Worm (Caenorhabditis elegans) whole organism, L4 larva: ENCODE results near the gene copb-2.

ENCODE experiments used
- F49E8.2 ChIP-seq: sonication (generic microtip); optimal IDR thresholded peaks from 2 replicates; lab custom pipeline; 2016; ENCODE audit warnings: missing compliant biosample characterization, mild to moderate bottlenecking, missing genetic modification characterization, borderline replicate concordance
- T20F7.1 ChIP-seq: fragments of 200-800 bp; sonication (Bioruptor generic); optimal IDR thresholded peaks from 2 replicates; lab custom pipeline; 2018; ENCODE audit warnings: mild to moderate bottlenecking, missing genetic modification characterization, missing compliant biosample characterization
- T26A8.4 ChIP-seq: fragments of 200-800 bp; sonication (Bioruptor generic); IDR thresholded peaks from 2 replicates; pipeline ENCODE4 v1.3.6; 2022; ENCODE audit warnings: missing genetic modification characterization, missing compliant biosample characterization
- Y105C5A.15 ChIP-seq: fragments of 200-800 bp; sonication (Bioruptor generic); IDR thresholded peaks from 2 replicates; pipeline ENCODE4 v1.3.6; 2022; ENCODE audit warnings: missing genetic modification characterization, missing compliant biosample characterization
- Y48G9A.11 ChIP-seq: fragments of 200-800 bp; sonication (Bioruptor generic); IDR thresholded peaks from 2 replicates; pipeline ENCODE4 v1.3.6; 2022; ENCODE audit warnings: missing genetic modification reagents, missing genetic modification characterization, missing compliant biosample characterization
- Y75B8A.6 ChIP-seq: fragments of 200-800 bp; sonication (Bioruptor generic); IDR thresholded peaks from 2 replicates; pipeline ENCODE4 v1.3.6; 2022; ENCODE audit warnings: missing genetic modification reagents, missing genetic modification characterization, missing compliant biosample characterization
- aly-2 ChIP-seq: sonication (generic microtip); optimal IDR thresholded peaks from 2 replicates; lab custom pipeline; 2018; ENCODE audit warnings: missing biosample characterization, missing genetic modification characterization
- ama-1 ChIP-seq: fragments of 150-350 bp; optimal IDR thresholded peaks from 2 replicates; lab custom pipeline; 2014; ENCODE audit warnings: inconsistent platforms, mixed read lengths
- ceh-82 ChIP-seq: sonication (generic microtip); optimal IDR thresholded peaks from 2 replicates; lab custom pipeline; 2017; ENCODE audit warnings: missing biosample characterization, missing genetic modification characterization
- ctbp-1 ChIP-seq: fragments of 200-800 bp; sonication (Bioruptor generic); IDR thresholded peaks from 2 replicates; pipeline ENCODE4 v1.3.6; 2022; ENCODE audit warnings: missing genetic modification reagents, missing genetic modification characterization, missing compliant biosample characterization
- daf-16 ChIP-seq, 3 experiments: sonication (generic microtip); optimal IDR thresholded peaks; 2 replicates each; lab custom pipeline; 2016 to 2017; ENCODE audit warnings: missing genetic modification characterization in 3 of 3, missing genetic modification reagents in 3 of 3, mild to moderate bottlenecking in 2 of 3, missing compliant biosample characterization in 2 of 3, missing biosample characterization in 1 of 3, moderate library complexity in 1 of 3
- dmd-6 ChIP-seq: fragments of 200-800 bp; sonication (Bioruptor generic); IDR thresholded peaks from 2 replicates; pipeline ENCODE4 v1.3.6; 2022; ENCODE audit warnings: missing genetic modification reagents, missing genetic modification characterization, missing compliant biosample characterization
- dve-1 ChIP-seq: sonication (generic microtip); optimal IDR thresholded peaks from 2 replicates; lab custom pipeline; 2017; ENCODE audit warnings: antibody characterized with exemption, mild to moderate bottlenecking, missing genetic modification characterization, missing compliant biosample characterization; ENCODE audit not compliant: insufficient read depth
- egl-27 ChIP-seq: sonication (generic microtip); optimal IDR thresholded peaks from 3 replicates; lab custom pipeline; 2017; ENCODE audit warnings: missing biosample characterization, missing genetic modification reagents, missing genetic modification characterization
- gei-8 ChIP-seq: fragments of 200-800 bp; sonication (Bioruptor generic); optimal IDR thresholded peaks from 2 replicates; lab custom pipeline; 2018; ENCODE audit warnings: mild to moderate bottlenecking, missing genetic modification characterization, missing compliant biosample characterization
- hlh-30 ChIP-seq: sonication (generic microtip); optimal IDR thresholded peaks from 2 replicates; lab custom pipeline; 2017; ENCODE audit warnings: antibody characterized with exemption, mild to moderate bottlenecking, missing genetic modification characterization, missing compliant biosample characterization; ENCODE audit not compliant: insufficient read depth
- hmg-1.1 ChIP-seq: fragments of 200-800 bp; sonication (Bioruptor generic); IDR thresholded peaks from 2 replicates; pipeline ENCODE4 v1.3.6; 2022; ENCODE audit warnings: missing genetic modification reagents, missing genetic modification characterization, missing compliant biosample characterization
- lim-7 ChIP-seq: fragments of 200-800 bp; sonication (Bioruptor generic); IDR thresholded peaks from 2 replicates; pipeline ENCODE4 v1.3.6; 2022; ENCODE audit warnings: missing genetic modification characterization, missing compliant biosample characterization
- lin-1 ChIP-seq: fragments of 200-800 bp; sonication (Bioruptor generic); IDR thresholded peaks from 2 replicates; pipeline ENCODE4 v1.3.6; 2022; ENCODE audit warnings: missing genetic modification reagents, missing genetic modification characterization, missing compliant biosample characterization
- lin-38 ChIP-seq: fragments of 200-800 bp; sonication (Bioruptor generic); IDR thresholded peaks from 2 replicates; pipeline ENCODE4 v1.3.6; 2022; ENCODE audit warnings: missing genetic modification reagents, missing genetic modification characterization, missing compliant biosample characterization
- lsy-2 ChIP-seq, 2 experiments: fragments of 150-350 bp in 1 of 2; sonication (generic microtip) in 1 of 2; optimal IDR thresholded peaks; 2 replicates each; lab custom pipeline; 2014 to 2017; ENCODE audit warnings: missing biosample characterization in 2 of 2, missing genetic modification characterization in 2 of 2
- madf-5 ChIP-seq, 2 experiments: fragments of 200-800 bp; sonication (Bioruptor generic); IDR thresholded peaks; 2 replicates each; pipeline ENCODE4 v1.3.6; 2022; ENCODE audit warnings: missing compliant biosample characterization in 2 of 2, missing genetic modification characterization in 2 of 2
- mep-1 ChIP-seq: fragments of 150-350 bp; sonication (generic microtip); optimal IDR thresholded peaks from 3 replicates; lab custom pipeline; 2014; ENCODE audit warnings: missing biosample characterization, missing genetic modification characterization
- nhr-10 ChIP-seq: fragments of 150-350 bp; optimal IDR thresholded peaks from 2 replicates; lab custom pipeline; 2014; ENCODE audit warnings: missing biosample characterization, missing genetic modification characterization
- nhr-25 ChIP-seq: sonication (generic microtip); optimal IDR thresholded peaks from 2 replicates; lab custom pipeline; 2017; ENCODE audit warnings: missing genetic modification characterization, mild to moderate bottlenecking, missing compliant biosample characterization, antibody characterized with exemption, moderate library complexity, borderline replicate concordance; ENCODE audit not compliant: insufficient read depth
- nhr-42 ChIP-seq: fragments of 200-800 bp; sonication (Bioruptor generic); IDR thresholded peaks from 2 replicates; pipeline ENCODE4 v1.3.6; 2022; ENCODE audit warnings: missing genetic modification characterization, missing compliant biosample characterization
- nhr-48 ChIP-seq: sonication (generic microtip); optimal IDR thresholded peaks from 2 replicates; lab custom pipeline; 2016; ENCODE audit warnings: mild to moderate bottlenecking, missing genetic modification characterization, missing compliant biosample characterization
- nhr-77 ChIP-seq: fragments of 150-350 bp; optimal IDR thresholded peaks from 2 replicates; lab custom pipeline; 2014; ENCODE audit warnings: missing biosample characterization, missing genetic modification characterization
- pha-4 ChIP-seq, 2 experiments: fragments of 150-350 bp in 1 of 2; fragments of 200-800 bp in 1 of 2; sonication (Bioruptor generic) in 1 of 2; IDR thresholded peaks in 1 of 2; optimal IDR thresholded peaks in 1 of 2; 2 replicates each; pipeline versions ENCODE4 v1.3.6 to Lab custom; 2014 to 2022; ENCODE audit warnings: missing genetic modification characterization in 2 of 2, missing genetic modification reagents in 2 of 2, missing biosample characterization in 1 of 2, missing compliant biosample characterization in 1 of 2
- php-3 ChIP-seq: fragments of 200-800 bp; sonication (Bioruptor generic); IDR thresholded peaks from 2 replicates; pipeline ENCODE4 v1.3.6; 2022; ENCODE audit warnings: missing genetic modification reagents, missing genetic modification characterization, missing compliant biosample characterization
- snpc-1.2 ChIP-seq: fragments of 200-800 bp; sonication (Bioruptor generic); IDR thresholded peaks from 2 replicates; pipeline ENCODE4 v1.3.6; 2022; ENCODE audit warnings: missing genetic modification reagents, missing genetic modification characterization, missing compliant biosample characterization
- spr-3 ChIP-seq: fragments of 200-800 bp; sonication (Bioruptor generic); optimal IDR thresholded peaks from 2 replicates; lab custom pipeline; 2018; ENCODE audit warnings: mild to moderate bottlenecking, missing genetic modification characterization, missing compliant biosample characterization
- unc-130 ChIP-seq: sonication (generic microtip); optimal IDR thresholded peaks from 2 replicates; lab custom pipeline; 2016; ENCODE audit warnings: missing genetic modification reagents, missing genetic modification characterization, missing compliant biosample characterization
- unc-62 ChIP-seq, 3 experiments: fragments of 150-350 bp in 1 of 3; sonication (generic microtip); optimal IDR thresholded peaks in 2 of 3; peaks in 1 of 3; 1 replicate in 1 of 3; 2 replicates in 2 of 3; lab custom pipeline; 2014 to 2017; ENCODE audit warnings: missing biosample characterization in 3 of 3, missing genetic modification characterization in 3 of 3, missing genetic modification reagents in 3 of 3, missing genotype in 1 of 3
- vab-7 ChIP-seq: fragments of 200-800 bp; sonication (Bioruptor generic); IDR thresholded peaks from 2 replicates; pipeline ENCODE4 v1.3.6; 2022; ENCODE audit warnings: missing genetic modification reagents, missing genetic modification characterization, missing compliant biosample characterization
- zfp-3 ChIP-seq: fragments of 200-800 bp; sonication (Bioruptor generic); conservative IDR thresholded peaks from 2 replicates; pipeline ENCODE4 v1.3.6; 2022; ENCODE audit warnings: missing genetic modification reagents, missing genetic modification characterization, missing compliant biosample characterization
- zip-2 ChIP-seq: fragments of 150-350 bp; optimal IDR thresholded peaks from 2 replicates; lab custom pipeline; 2014; ENCODE audit warnings: missing biosample characterization, missing genetic modification characterization

The copb-2 gene

ce11 chrIV:9438753-9439152 is 20.8 kb upstream of the copb-2 start:
- TF ChIP-seq gei-8 (GFP tag; lab: Kevin White, UChicago): peak; percentile 11
- peak; percentile 96 for TF ChIP-seq zfp-3 (GFP tag; lab: Robert Waterston, UW)
- 0 out of 2 replicates have a peak, but pooled peaks have one; percentile 13 for TF ChIP-seq ctbp-1 (GFP tag; lab: Robert Waterston, UW)
- TF ChIP-seq Y48G9A.11 (GFP tag; lab: Robert Waterston, UW): 0 out of 2 replicates have a peak, but pooled peaks have one; percentile 63
- TF ChIP-seq vab-7: 0 out of 2 replicates have a peak, but pooled peaks have one; percentile 11
- no peak for TF ChIP-seq egl-27 (tag; lab: Kevin White, UChicago)
- no peak for TF ChIP-seq hlh-30 (tag; lab: Kevin White, UChicago)
- peak; percentile 82 for TF ChIP-seq ama-1
- peak; percentile 3 for TF ChIP-seq nhr-10 (tag; lab: Kevin White, UChicago)
- no peak for TF ChIP-seq lim-7 (GFP tag; lab: Robert Waterston, UW)
- peak; percentile 69 for TF ChIP-seq lin-38 (GFP tag; lab: Robert Waterston, UW)
- TF ChIP-seq daf-16 (GFP tag; optimal IDR thresholded peaks at IDR 0.05; lab: Kevin White, UChicago): no peak
- peak; percentile 20 for TF ChIP-seq daf-16 (tag; optimal IDR thresholded peaks at IDR 0.05; lab: Kevin White, UChicago)
- TF ChIP-seq lsy-2 (tag; optimal IDR thresholded peaks at IDR 0.05; lab: Kevin White, UChicago): peak in 1 of 2 experiments; percentile 48
- TF ChIP-seq spr-3: peak; percentile 24
- TF ChIP-seq ceh-82 (tag; lab: Kevin White, UChicago): no peak
- no peak for TF ChIP-seq F49E8.2 (tag; lab: Kevin White, UChicago)
- TF ChIP-seq snpc-1.2 (GFP tag; lab: Robert Waterston, UW): peak; percentile 49; the same call in 1 of the 2 replicates
- peak; percentile 2 for TF ChIP-seq nhr-25 (tag; lab: Kevin White, UChicago)
- peak; percentile 73 for TF ChIP-seq mep-1 (tag; lab: Kevin White, UChicago)
- peak; percentile 74; the same call in 1 of the 2 replicates for TF ChIP-seq pha-4 (GFP tag; IDR thresholded peaks at IDR 0.05; lab: Robert Waterston, UW)
- TF ChIP-seq pha-4 (tag; optimal IDR thresholded peaks at IDR 0.05; lab: Kevin White, UChicago): no peak
- peak; percentile 79; the same call in 1 of the 2 replicates for TF ChIP-seq T26A8.4 (GFP tag; lab: Robert Waterston, UW)
- peak; percentile 5 for TF ChIP-seq unc-130 (GFP tag; lab: Kevin White, UChicago)
- no peak for TF ChIP-seq nhr-48 (tag; lab: Kevin White, UChicago)
- TF ChIP-seq dmd-6 (GFP tag; lab: Robert Waterston, UW): peak; percentile 40
- TF ChIP-seq madf-5 (GFP tag; IDR thresholded peaks at IDR 0.05; lab: Robert Waterston, UW): peak in 1 of 2 experiments; percentile 23; a peak in 1 of 4 replicates
- peak; percentile 13; the same call in 1 of the 2 replicates for TF ChIP-seq nhr-42 (GFP tag; lab: Robert Waterston, UW)
- no peak for TF ChIP-seq zip-2
- no peak; the same call in 1 of the 2 replicates for TF ChIP-seq hmg-1.1
- TF ChIP-seq php-3 (GFP tag; lab: Robert Waterston, UW): 0 out of 2 replicates have a peak, but pooled peaks have one; percentile 53
- TF ChIP-seq lin-1: 0 out of 2 replicates have a peak, but pooled peaks have one; percentile 33
- 0 out of 2 replicates have a peak, but pooled peaks have one; percentile 43 for TF ChIP-seq Y75B8A.6 (GFP tag; lab: Robert Waterston, UW)
- TF ChIP-seq aly-2 (tag; lab: Kevin White, UChicago): no peak
- no peak for TF ChIP-seq Y105C5A.15 (GFP tag; lab: Robert Waterston, UW)
- TF ChIP-seq unc-62 (GFP tag; optimal IDR thresholded peaks at IDR 0.05 in 1 of 2; lab: Kevin White, UChicago): peak in 1 of 2 experiments; percentile 96
- TF ChIP-seq unc-62 (tag; optimal IDR thresholded peaks at IDR 0.05; lab: Kevin White, UChicago): no peak
- peak; percentile 69 for TF ChIP-seq T20F7.1 (GFP tag; lab: Kevin White, UChicago)
- peak; percentile 74 for TF ChIP-seq dve-1 (tag; lab: Kevin White, UChicago)
- TF ChIP-seq nhr-77 (tag; lab: Kevin White, UChicago): peak; percentile 20
